Fruit fly (Drosophila melanogaster): ENCODE data around the gene hng3.

The hng3 gene

DNA sequence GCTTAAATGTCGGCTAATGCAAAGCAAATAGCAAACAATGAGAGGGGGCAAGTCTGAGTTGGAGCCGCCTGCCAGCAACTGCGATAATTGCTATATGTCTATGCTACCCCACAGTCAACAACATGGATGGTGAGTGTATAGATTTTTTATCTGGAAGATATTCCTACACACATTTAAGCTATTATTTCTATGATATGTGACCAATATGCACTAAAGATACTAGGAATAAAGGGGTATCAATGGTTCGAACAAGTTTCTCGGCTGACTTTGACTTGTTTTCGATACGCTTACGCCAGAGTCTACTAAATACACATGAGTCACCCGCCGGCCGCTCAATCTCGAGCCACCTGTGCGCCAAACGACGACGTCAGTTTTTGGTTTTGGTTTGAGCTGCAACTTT lies 23.7 kb upstream of the hng3 start (continued):
- no peak for TF ChIP-seq pan (optimal IDR thresholded peaks at IDR 0.05)
- peak in 1 of 2 experiments; percentile 39 for TF ChIP-seq pan (GFP tag; optimal IDR thresholded peaks at IDR 0.05 in 1 of 2, IDR thresholded peaks at IDR 0.05 in 1 of 2)
- no peak for TF ChIP-seq vfl (GFP tag; optimal IDR thresholded peaks at IDR 0.05)
- TF ChIP-seq Stat92E (GFP tag; optimal IDR thresholded peaks at IDR 0.05), result no peak
- no peak for TF ChIP-seq ab (GFP tag; optimal IDR thresholded peaks at IDR 0.05)
- TF ChIP-seq Hsf (GFP tag; optimal IDR thresholded peaks at IDR 0.05), result no peak
- TF ChIP-seq ase (GFP tag; IDR thresholded peaks at IDR 0.05), result 0 out of 3 replicates have a peak, but pooled peaks have one; percentile 27
- TF ChIP-seq CG4424 (GFP tag; optimal IDR thresholded peaks at IDR 0.05), result no peak
- TF ChIP-seq aop (GFP tag; IDR thresholded peaks at IDR 0.05), result no peak
- TF ChIP-seq dati (GFP tag; IDR thresholded peaks at IDR 0.05), result no peak
- TF ChIP-seq CG10462 (GFP tag; optimal IDR thresholded peaks at IDR 0.05), result no peak
- TF ChIP-seq CG5180 (GFP tag; optimal IDR thresholded peaks at IDR 0.05), result peak; percentile 26
- no peak; the same call in 2 of the 3 replicates for TF ChIP-seq B-H1 (GFP tag; IDR thresholded peaks at IDR 0.05)
- no peak for TF ChIP-seq CG9609 (GFP tag; optimal IDR thresholded peaks at IDR 0.05)
- no peak for TF ChIP-seq NC2α (GFP tag; optimal IDR thresholded peaks at IDR 0.05)
- TF ChIP-seq Ets97D (GFP tag; optimal IDR thresholded peaks at IDR 0.05), result no peak
- TF ChIP-seq btn (GFP tag; optimal IDR thresholded peaks at IDR 0.05), result no peak
- 0 out of 2 replicates have a peak, but pooled peaks have one; percentile 24 for TF ChIP-seq CG43689 (GFP tag; IDR thresholded peaks at IDR 0.05)
- peak; percentile 21 for TF ChIP-seq Camta (GFP tag; optimal IDR thresholded peaks at IDR 0.05)
- TF ChIP-seq so (GFP tag; IDR thresholded peaks at IDR 0.05), result no peak
- TF ChIP-seq Oaz (GFP tag; IDR thresholded peaks at IDR 0.05), result no peak
- no peak for TF ChIP-seq CTCF (GFP tag; optimal IDR thresholded peaks at IDR 0.05)
- no peak for TF ChIP-seq h (optimal IDR thresholded peaks at IDR 0.05)
- no peak for TF ChIP-seq Fer1 (GFP tag; optimal IDR thresholded peaks at IDR 0.05)
- peak; percentile 32 for TF ChIP-seq CG8944 (GFP tag; optimal IDR thresholded peaks at IDR 0.05)
- no peak for TF ChIP-seq CG33213 (GFP tag; optimal IDR thresholded peaks at IDR 0.05)
- peak; percentile 42; the same call in 1 of the 2 replicates for TF ChIP-seq CG14014 (GFP tag; IDR thresholded peaks at IDR 0.05)
- TF ChIP-seq row (GFP tag; IDR thresholded peaks at IDR 0.05), result peak; percentile 75
- no peak for TF ChIP-seq Doc3 (GFP tag; IDR thresholded peaks at IDR 0.05; ENCODE audit: partially characterized antibody)
- no peak for TF ChIP-seq CG12104 (GFP tag; optimal IDR thresholded peaks at IDR 0.05)
- no peak for TF ChIP-seq toy (GFP tag; IDR thresholded peaks at IDR 0.05)
- TF ChIP-seq Blimp-1 (GFP tag; optimal IDR thresholded peaks at IDR 0.05), result no peak
- no peak for TF ChIP-seq CG12155 (GFP tag; optimal IDR thresholded peaks at IDR 0.05)
- no peak for TF ChIP-seq B-H2 (GFP tag; optimal IDR thresholded peaks at IDR 0.05)
- no peak for TF ChIP-seq pum (GFP tag; optimal IDR thresholded peaks at IDR 0.05)
- no peak for TF ChIP-seq bowl (GFP tag; IDR thresholded peaks at IDR 0.05)
- TF ChIP-seq slbo (GFP tag; IDR thresholded peaks at IDR 0.05), result peak; percentile 48
- no peak for TF ChIP-seq CG18619 (GFP tag; optimal IDR thresholded peaks at IDR 0.05)
- peak; percentile 23 for TF ChIP-seq CG12659 (GFP tag; optimal IDR thresholded peaks at IDR 0.05)
- no peak for TF ChIP-seq CG7987 (GFP tag; optimal IDR thresholded peaks at IDR 0.05)
- no peak for TF ChIP-seq CG17612 (GFP tag; IDR thresholded peaks at IDR 0.05)
- no peak for TF ChIP-seq CG7928 (GFP tag; optimal IDR thresholded peaks at IDR 0.05)
- TF ChIP-seq CG4282 (GFP tag; optimal IDR thresholded peaks at IDR 0.05), result no peak
- TF ChIP-seq CG7786 (GFP tag; optimal IDR thresholded peaks at IDR 0.05), result no peak
- no peak for TF ChIP-seq usp (GFP tag; optimal IDR thresholded peaks at IDR 0.05)
- TF ChIP-seq HLH3B (GFP tag; IDR thresholded peaks at IDR 0.05), result no peak
- TF ChIP-seq sd (tag; optimal IDR thresholded peaks at IDR 0.05), result no peak
- TF ChIP-seq Drgx (GFP tag; IDR thresholded peaks at IDR 0.05), result no peak
- no peak for TF ChIP-seq CG7963 (GFP tag; IDR thresholded peaks at IDR 0.05; ENCODE audit: partially characterized antibody)
- TF ChIP-seq CG15269 (tag; optimal IDR thresholded peaks at IDR 0.05), result peak; percentile 52
- no peak for TF ChIP-seq CG32772 (GFP tag; IDR thresholded peaks at IDR 0.05)
- no peak for TF ChIP-seq CG9215 (GFP tag; IDR thresholded peaks at IDR 0.05)
- peak; percentile 12 for TF ChIP-seq ATbp (GFP tag; optimal IDR thresholded peaks at IDR 0.05)
- TF ChIP-seq hbn (GFP tag; IDR thresholded peaks at IDR 0.05; ENCODE audit: partially characterized antibody), result no peak

Measured in whole organism, embryonic.